Fruit fly (Drosophila melanogaster) S2 (cell line): ENCODE results near the gene GC2.

ENCODE experiments used
- CG8478 ChIP-seq: fragments of >200 bp; optimal IDR thresholded peaks from 2 replicates; lab custom pipeline; 2018
- CTCF ChIP-seq, 2 experiments: fragments of >200 bp; optimal IDR thresholded peaks; 2 replicates each; lab custom pipeline; 2018

dm6 chr3R:11977336-11977678 is 5.8 kb downstream of the GC2 start:
- TF ChIP-seq CG8478 (lab: Kevin White, UChicago) (no peak), CTCF (optimal IDR thresholded peaks at IDR 0.05; lab: Kevin White, UChicago) (no peak)
